Worm (Caenorhabditis elegans) whole organism, mixed stage, embryonic: ENCODE measurements around the gene Y77E11A.8.

Experiments
- M03D4.4 ChIP-seq: sonication (generic microtip); optimal IDR thresholded peaks from 2 replicates; lab custom pipeline; 2017; ENCODE audit warnings: mild to moderate bottlenecking, missing genetic modification characterization, missing compliant biosample characterization
- bed-3 ChIP-seq: fragments of 200-800 bp; sonication (Bioruptor generic); optimal IDR thresholded peaks from 3 replicates; lab custom pipeline; 2018; ENCODE audit warnings: mild to moderate bottlenecking, missing genetic modification characterization, moderate library complexity, missing compliant biosample characterization
- blmp-1 ChIP-seq: fragments of 150-350 bp; optimal IDR thresholded peaks from 2 replicates; lab custom pipeline; 2014; ENCODE audit warnings: missing biosample characterization, missing genetic modification characterization
- ceh-39 ChIP-seq: fragments of 150-350 bp; optimal IDR thresholded peaks from 2 replicates; lab custom pipeline; 2014; ENCODE audit warnings: missing biosample characterization, missing genetic modification characterization
- ceh-83 ChIP-seq: fragments of 200-800 bp; sonication (Bioruptor generic); optimal IDR thresholded peaks from 2 replicates; lab custom pipeline; 2018; ENCODE audit warnings: mild to moderate bottlenecking, missing genetic modification characterization, missing compliant biosample characterization
- ces-1 ChIP-seq: fragments of 150-350 bp; optimal IDR thresholded peaks from 2 replicates; lab custom pipeline; 2014; ENCODE audit warnings: missing biosample characterization, missing genetic modification reagents, missing genetic modification characterization
- cnd-1 ChIP-seq: fragments of 200-800 bp; sonication (Bioruptor generic); optimal IDR thresholded peaks from 2 replicates; lab custom pipeline; 2018; ENCODE audit warnings: mild to moderate bottlenecking, missing genetic modification characterization, missing compliant biosample characterization
- drap-1 ChIP-seq: fragments of 200-800 bp; sonication (Bioruptor generic); optimal IDR thresholded peaks from 3 replicates; lab custom pipeline; 2018; ENCODE audit warnings: mild to moderate bottlenecking, missing genetic modification characterization, missing compliant biosample characterization
- elt-1 ChIP-seq: sonication (generic microtip); optimal IDR thresholded peaks from 2 replicates; lab custom pipeline; 2017; ENCODE audit warnings: missing genetic modification characterization, mild to moderate bottlenecking, missing compliant biosample characterization, antibody characterized with exemption, moderate library complexity, borderline replicate concordance; ENCODE audit not compliant: insufficient read depth
- elt-3 ChIP-seq: fragments of 150-350 bp; optimal IDR thresholded peaks from 2 replicates; lab custom pipeline; 2014; ENCODE audit warnings: missing biosample characterization, missing genetic modification characterization
- flh-1 ChIP-seq: fragments of 200-800 bp; sonication (Bioruptor generic); optimal IDR thresholded peaks from 2 replicates; lab custom pipeline; 2018; ENCODE audit warnings: mild to moderate bottlenecking, missing genetic modification characterization, moderate library complexity, missing compliant biosample characterization
- ham-2 ChIP-seq: fragments of 200-800 bp; sonication (Bioruptor generic); optimal IDR thresholded peaks from 2 replicates; lab custom pipeline; 2018; ENCODE audit warnings: mild to moderate bottlenecking, missing genetic modification characterization, missing compliant biosample characterization
- hlh-1 ChIP-seq: fragments of 150-350 bp; optimal IDR thresholded peaks from 2 replicates; lab custom pipeline; 2014; ENCODE audit warnings: missing biosample characterization, missing genetic modification reagents, missing genetic modification characterization
- lin-13 ChIP-seq: fragments of 150-350 bp; optimal IDR thresholded peaks from 2 replicates; lab custom pipeline; 2014; ENCODE audit warnings: missing biosample characterization, missing genetic modification characterization
- lin-32 ChIP-seq: fragments of 200-800 bp; sonication (Bioruptor generic); optimal IDR thresholded peaks from 2 replicates; lab custom pipeline; 2018; ENCODE audit warnings: mild to moderate bottlenecking, missing genetic modification characterization, missing compliant biosample characterization
- lsy-2 ChIP-seq: fragments of 150-350 bp; optimal IDR thresholded peaks from 2 replicates; lab custom pipeline; 2014; ENCODE audit warnings: missing biosample characterization, missing genetic modification characterization
- mep-1 ChIP-seq: fragments of 150-350 bp; optimal IDR thresholded peaks from 2 replicates; lab custom pipeline; 2017; ENCODE audit warnings: missing biosample characterization, missing genetic modification reagents, missing genetic modification characterization, inconsistent platforms
- mls-2 ChIP-seq: sonication (generic microtip); optimal IDR thresholded peaks from 2 replicates; lab custom pipeline; 2016; ENCODE audit warnings: mild to moderate bottlenecking, missing genetic modification characterization, moderate library complexity, missing compliant biosample characterization
- nhr-12 ChIP-seq: fragments of 150-350 bp; optimal IDR thresholded peaks from 2 replicates; lab custom pipeline; 2014; ENCODE audit warnings: missing biosample characterization, missing genetic modification characterization
- nhr-2 ChIP-seq: fragments of 150-350 bp; optimal IDR thresholded peaks from 2 replicates; lab custom pipeline; 2014; ENCODE audit warnings: missing biosample characterization, missing genetic modification characterization
- nhr-237 ChIP-seq: fragments of 150-350 bp; optimal IDR thresholded peaks from 2 replicates; lab custom pipeline; 2014; ENCODE audit warnings: missing biosample characterization, missing genetic modification characterization
- nhr-28 ChIP-seq: fragments of 150-350 bp; optimal IDR thresholded peaks from 2 replicates; lab custom pipeline; 2014; ENCODE audit warnings: missing biosample characterization, missing genetic modification characterization
- nhr-76 ChIP-seq: sonication (generic microtip); optimal IDR thresholded peaks from 2 replicates; lab custom pipeline; 2017; ENCODE audit warnings: missing biosample characterization, missing genetic modification characterization
- pha-4 ChIP-seq: fragments of 150-350 bp; optimal IDR thresholded peaks from 2 replicates; lab custom pipeline; 2018; ENCODE audit warnings: missing biosample characterization, missing genetic modification reagents, missing genetic modification characterization
- sem-2 ChIP-seq: fragments of 200-800 bp; sonication (Bioruptor generic); optimal IDR thresholded peaks from 2 replicates; lab custom pipeline; 2018; ENCODE audit warnings: mild to moderate bottlenecking, missing genetic modification characterization, missing compliant biosample characterization
- sptf-1 ChIP-seq: sonication (generic microtip); optimal IDR thresholded peaks from 2 replicates; lab custom pipeline; 2017; ENCODE audit warnings: mild to moderate bottlenecking, missing genetic modification characterization, moderate library complexity, missing compliant biosample characterization
- tbx-8 ChIP-seq: fragments of 200-800 bp; sonication (Bioruptor generic); optimal IDR thresholded peaks from 2 replicates; lab custom pipeline; 2018; ENCODE audit warnings: mild to moderate bottlenecking, missing genetic modification characterization, moderate library complexity, missing compliant biosample characterization
- unc-39 ChIP-seq: fragments of 150-350 bp; optimal IDR thresholded peaks from 2 replicates; lab custom pipeline; 2014; ENCODE audit warnings: missing biosample characterization, missing genetic modification characterization
- unc-62 ChIP-seq: fragments of 150-350 bp; optimal IDR thresholded peaks from 2 replicates; lab custom pipeline; 2014; ENCODE audit warnings: missing biosample characterization, missing genetic modification reagents, missing genetic modification characterization
- zip-8 ChIP-seq: fragments of 150-350 bp; optimal IDR thresholded peaks from 2 replicates; lab custom pipeline; 2014; ENCODE audit warnings: missing biosample characterization, missing genetic modification characterization
- ztf-11 ChIP-seq: fragments of 150-350 bp; optimal IDR thresholded peaks from 2 replicates; lab custom pipeline; 2014; ENCODE audit warnings: missing biosample characterization, missing genetic modification characterization

The Y77E11A.8 gene

ce11 chrIV:1443514-1443913 is 18.7 kb upstream of the Y77E11A.8 start:
- TF ChIP-seq M03D4.4 (tag; lab: Kevin White, UChicago) (no peak), sptf-1 (no peak), nhr-2 (tag; lab: Kevin White, UChicago) (no peak), ces-1 (GFP tag; lab: Kevin White, UChicago) (no peak), ztf-11 (tag; lab: Kevin White, UChicago) (no peak), drap-1 (GFP tag; lab: Kevin White, UChicago) (no peak), zip-8 (tag; lab: Kevin White, UChicago) (no peak), lin-32 (GFP tag; lab: Kevin White, UChicago) (no peak), pha-4 (tag; lab: Kevin White, UChicago) (no peak), hlh-1 (tag; lab: Kevin White, UChicago) (no peak), ceh-39 (no peak), lsy-2 (tag; lab: Kevin White, UChicago) (no peak), nhr-237 (no peak), nhr-76 (no peak), elt-3 (tag; lab: Kevin White, UChicago) (no peak), flh-1 (GFP tag; lab: Kevin White, UChicago) (no peak), cnd-1 (tag; lab: Kevin White, UChicago) (no peak)

- no peak for TF ChIP-seq pha-4 (tag; lab: Kevin White, UChicago)
- TF ChIP-seq lin-13 (tag; lab: Kevin White, UChicago), result no peak
- no peak for TF ChIP-seq nhr-76
- no peak for TF ChIP-seq nhr-12
- no peak for TF ChIP-seq sem-2 (GFP tag; lab: Kevin White, UChicago)
- TF ChIP-seq elt-1 (tag; lab: Kevin White, UChicago), result no peak
- TF ChIP-seq unc-39 (tag; lab: Kevin White, UChicago), result no peak
- TF ChIP-seq nhr-2 (tag; lab: Kevin White, UChicago), result no peak
- TF ChIP-seq elt-3 (tag; lab: Kevin White, UChicago), result no peak
- TF ChIP-seq mep-1 (tag; lab: Kevin White, UChicago), result no peak
- TF ChIP-seq tbx-8 (GFP tag; lab: Kevin White, UChicago), result no peak
- no peak for TF ChIP-seq nhr-237
- TF ChIP-seq nhr-28 (tag; lab: Kevin White, UChicago), result no peak
- TF ChIP-seq blmp-1 (tag; lab: Kevin White, UChicago), result no peak
- TF ChIP-seq ces-1 (GFP tag; lab: Kevin White, UChicago), result no peak
- TF ChIP-seq ceh-83 (GFP tag; lab: Kevin White, UChicago), result no peak
- TF ChIP-seq mls-2 (tag; lab: Kevin White, UChicago), result no peak
Measured at ce11 chrIV:1437625-1438024, 12.8 kb upstream of the Y77E11A.8 start.

DNA sequence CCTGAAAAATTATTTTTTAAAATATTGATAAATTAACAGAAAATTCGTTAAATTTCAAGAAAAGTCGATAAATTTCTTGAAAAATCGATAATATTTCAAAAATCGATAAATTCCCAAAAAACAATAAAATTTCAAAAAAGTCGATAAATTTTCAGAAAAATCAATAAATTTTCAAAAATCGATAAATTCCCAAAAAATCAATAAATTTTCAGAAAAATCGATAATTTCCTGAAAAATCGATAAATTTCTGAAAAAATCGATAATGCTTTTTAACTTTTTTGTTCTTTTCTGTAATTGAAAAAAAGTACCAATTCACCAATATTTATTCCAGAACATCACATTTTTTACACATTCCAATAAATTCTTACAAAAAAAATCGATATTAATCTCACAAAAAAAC is 10.3 kb upstream of the Y77E11A.8 start:
- TF ChIP-seq zip-8 (tag; lab: Kevin White, UChicago) (no peak), ceh-39 (no peak), mep-1 (tag; lab: Kevin White, UChicago) (no peak), nhr-12 (no peak), ham-2 (GFP tag; lab: Kevin White, UChicago) (no peak), blmp-1 (tag; lab: Kevin White, UChicago) (no peak), bed-3 (GFP tag; lab: Kevin White, UChicago) (no peak), sem-2 (GFP tag; lab: Kevin White, UChicago) (no peak), unc-39 (tag; lab: Kevin White, UChicago) (no peak), ceh-83 (GFP tag; lab: Kevin White, UChicago) (no peak), lsy-2 (tag; lab: Kevin White, UChicago) (no peak)

ce11 chrIV:1434554-1435089 is 9.8 kb upstream of the Y77E11A.8 start, which contains the start of gene clp-6:
TSS of gene clp-6 (minus strand) at chrIV:1435039.
- no peak for TF ChIP-seq zip-8 (tag; lab: Kevin White, UChicago)
- TF ChIP-seq lin-32 (GFP tag; lab: Kevin White, UChicago), result no peak
- TF ChIP-seq hlh-1 (tag; lab: Kevin White, UChicago), result no peak
- no peak for TF ChIP-seq sptf-1
- no peak for TF ChIP-seq unc-62 (GFP tag; lab: Kevin White, UChicago)
- no peak for TF ChIP-seq pha-4 (tag; lab: Kevin White, UChicago)
- no peak for TF ChIP-seq drap-1 (GFP tag; lab: Kevin White, UChicago)
- no peak for TF ChIP-seq mls-2 (tag; lab: Kevin White, UChicago)
- TF ChIP-seq ces-1 (GFP tag; lab: Kevin White, UChicago), result no peak
- TF ChIP-seq, all 35 proteins: peak for 0
